Fruit fly (Drosophila melanogaster) whole organism, embryonic: ENCODE results near the gene Vps37B.

ENCODE experiments used
- CG10147 ChIP-seq: fragments of 200-800 bp; sonication (Bioruptor generic); optimal IDR thresholded peaks from 2 replicates; lab custom pipeline; 2019; ENCODE audit warnings: missing biosample characterization, mild to moderate bottlenecking, missing genetic modification characterization, moderate library complexity
- CG10267 ChIP-seq: fragments of 200-800 bp; sonication (Bioruptor generic); optimal IDR thresholded peaks from 2 replicates; lab custom pipeline; 2018; ENCODE audit warnings: missing biosample characterization, mild to moderate bottlenecking, missing genetic modification characterization, moderate library complexity
- CG10321 ChIP-seq: fragments of 200-800 bp; sonication (Bioruptor generic); IDR thresholded peaks from 2 replicates; pipeline ENCODE4 v1.3.6; 2022; ENCODE audit warnings: missing biosample characterization, missing genetic modification characterization
- CG11695 ChIP-seq: fragments of 200-800 bp; sonication (Bioruptor generic); IDR thresholded peaks from 3 replicates; pipeline ENCODE4 v1.3.6; 2022; ENCODE audit warnings: missing biosample characterization, missing genetic modification characterization
- CG1233 ChIP-seq: fragments of 200-800 bp; sonication (Bioruptor generic); optimal IDR thresholded peaks from 4 replicates; lab custom pipeline; 2018; ENCODE audit warnings: missing biosample characterization, mild to moderate bottlenecking, missing genetic modification characterization
- CG13424 ChIP-seq: fragments of 200-800 bp; sonication (Bioruptor generic); optimal IDR thresholded peaks from 2 replicates; lab custom pipeline; 2019; ENCODE audit warnings: missing biosample characterization, mild to moderate bottlenecking, missing genetic modification characterization, moderate library complexity
- CG14014 ChIP-seq: fragments of 200-800 bp; sonication (Bioruptor generic); IDR thresholded peaks from 2 replicates; pipeline ENCODE4 v1.3.6; 2022; ENCODE audit warnings: missing biosample characterization, missing genetic modification characterization
- CG15011 ChIP-seq: fragments of 200-800 bp; sonication (Bioruptor generic); optimal IDR thresholded peaks from 3 replicates; lab custom pipeline; 2018; ENCODE audit warnings: missing biosample characterization, mild to moderate bottlenecking, missing genetic modification characterization
- CG15269 ChIP-seq: fragments of 200-800 bp; sonication (Bioruptor generic); optimal IDR thresholded peaks from 2 replicates; lab custom pipeline; 2018; ENCODE audit warnings: missing biosample characterization, mild to moderate bottlenecking, missing genetic modification characterization, moderate library complexity
- CG15514 ChIP-seq: fragments of 200-800 bp; sonication (Bioruptor generic); optimal IDR thresholded peaks from 3 replicates; lab custom pipeline; 2017; ENCODE audit warnings: missing biosample characterization, missing genetic modification characterization, mild to moderate bottlenecking, moderate library complexity, missing genetic modification reagents
- CG15696 ChIP-seq: fragments of 200-800 bp; sonication (Bioruptor generic); optimal IDR thresholded peaks from 2 replicates; lab custom pipeline; 2019; ENCODE audit warnings: missing biosample characterization, mild to moderate bottlenecking, missing genetic modification characterization, moderate library complexity
- CG17359 ChIP-seq: fragments of 200-800 bp; sonication (Bioruptor generic); optimal IDR thresholded peaks from 3 replicates; lab custom pipeline; 2018; ENCODE audit warnings: missing biosample characterization, mild to moderate bottlenecking, missing genetic modification characterization, moderate library complexity
- CG17912 ChIP-seq: fragments of 200-800 bp; sonication (Bioruptor generic); optimal IDR thresholded peaks from 2 replicates; lab custom pipeline; 2018; ENCODE audit warnings: missing biosample characterization, mild to moderate bottlenecking, missing genetic modification characterization
- CG18262 ChIP-seq: fragments of 200-800 bp; optimal IDR thresholded peaks from 3 replicates; lab custom pipeline; 2019; ENCODE audit warnings: missing biosample characterization, mild to moderate bottlenecking, missing genetic modification characterization, moderate library complexity
- CG18476 ChIP-seq: fragments of 200-800 bp; sonication (Bioruptor generic); optimal IDR thresholded peaks from 2 replicates; lab custom pipeline; 2016; ENCODE audit warnings: missing biosample characterization, mild to moderate bottlenecking, missing genetic modification characterization
- CG2116 ChIP-seq: fragments of 200-800 bp; sonication (Bioruptor generic); optimal IDR thresholded peaks from 3 replicates; lab custom pipeline; 2018; ENCODE audit warnings: missing biosample characterization, mild to moderate bottlenecking, missing genetic modification characterization
- CG2199 ChIP-seq: fragments of 200-800 bp; sonication (Bioruptor generic); IDR thresholded peaks from 3 replicates; pipeline ENCODE4 v1.3.6; 2022; ENCODE audit warnings: missing biosample characterization, missing genetic modification characterization
- CG42726 ChIP-seq: fragments of 200-800 bp; sonication (Bioruptor generic); IDR thresholded peaks from 2 replicates; pipeline ENCODE4 v1.3.6; 2022; ENCODE audit warnings: missing biosample characterization, missing genetic modification characterization; ENCODE audit not compliant: partially characterized antibody
- CG6683 ChIP-seq: fragments of 200-800 bp; sonication (Bioruptor generic); optimal IDR thresholded peaks from 2 replicates; lab custom pipeline; 2017; ENCODE audit warnings: missing biosample characterization, mild to moderate bottlenecking, missing genetic modification characterization, missing genetic modification reagents
- CG8089 ChIP-seq: fragments of 200-800 bp; sonication (Bioruptor generic); optimal IDR thresholded peaks from 3 replicates; lab custom pipeline; 2016; ENCODE audit warnings: missing biosample characterization, missing genetic modification characterization
- CG9797 ChIP-seq: fragments of 200-800 bp; sonication (Bioruptor generic); optimal IDR thresholded peaks from 3 replicates; lab custom pipeline; 2018; ENCODE audit warnings: missing biosample characterization, mild to moderate bottlenecking, missing genetic modification characterization
- CoRest ChIP-seq: fragments of 200-800 bp; sonication (Bioruptor generic); optimal IDR thresholded peaks from 3 replicates; lab custom pipeline; 2018; ENCODE audit warnings: missing biosample characterization, mild to moderate bottlenecking, missing genetic modification characterization, moderate library complexity
- Dbx ChIP-seq: fragments of 200-800 bp; sonication (Bioruptor generic); IDR thresholded peaks from 3 replicates; pipeline ENCODE4 v1.3.6; 2022; ENCODE audit warnings: missing biosample characterization, missing genetic modification characterization
- Dp ChIP-seq: fragments of 200-800 bp; sonication (Bioruptor generic); optimal IDR thresholded peaks from 2 replicates; lab custom pipeline; 2018; ENCODE audit warnings: missing biosample characterization, mild to moderate bottlenecking, missing genetic modification characterization, moderate library complexity
- Dref ChIP-seq: fragments of 200-800 bp; sonication (Bioruptor generic); IDR thresholded peaks from 2 replicates; pipeline ENCODE4 v1.3.6; 2022; ENCODE audit warnings: missing biosample characterization, missing genetic modification characterization
- Gug ChIP-seq: fragments of 200-800 bp; sonication (Bioruptor generic); IDR thresholded peaks from 4 replicates; pipeline ENCODE4 v1.3.6; 2022; ENCODE audit warnings: missing biosample characterization, missing genetic modification characterization
- Hr39 ChIP-seq: fragments of >200 bp; optimal IDR thresholded peaks from 2 replicates; lab custom pipeline; 2017
- Jarid2 ChIP-seq: fragments of 200-800 bp; sonication (Bioruptor generic); optimal IDR thresholded peaks from 3 replicates; lab custom pipeline; 2017; ENCODE audit warnings: mild to moderate bottlenecking, missing biosample characterization, missing genetic modification reagents, missing genetic modification characterization
- Mrtf ChIP-seq: fragments of 200-800 bp; sonication (Bioruptor generic); IDR thresholded peaks from 3 replicates; pipeline ENCODE4 v1.3.6; 2022; ENCODE audit warnings: missing biosample characterization, missing genetic modification characterization
- Xrp1 ChIP-seq: fragments of 200-800 bp; sonication (Bioruptor generic); IDR thresholded peaks from 2 replicates; pipeline ENCODE4 v1.3.6; 2022; ENCODE audit warnings: missing biosample characterization, missing genetic modification characterization
- aop ChIP-seq: fragments of 200-800 bp; sonication (Bioruptor generic); IDR thresholded peaks from 2 replicates; pipeline ENCODE4 v1.3.6; 2022; ENCODE audit warnings: missing biosample characterization, missing genetic modification characterization
- ato ChIP-seq: fragments of 200-800 bp; sonication (Bioruptor generic); IDR thresholded peaks from 2 replicates; pipeline ENCODE4 v1.3.6; 2022; ENCODE audit warnings: missing biosample characterization, missing genetic modification characterization; ENCODE audit not compliant: partially characterized antibody
- bab2 ChIP-seq: fragments of 200-800 bp; sonication (Bioruptor generic); optimal IDR thresholded peaks from 2 replicates; lab custom pipeline; 2016; ENCODE audit warnings: missing biosample characterization, missing genetic modification characterization
- bigmax ChIP-seq: fragments of 200-800 bp; sonication (Bioruptor generic); optimal IDR thresholded peaks from 2 replicates; lab custom pipeline; 2018; ENCODE audit warnings: missing biosample characterization, mild to moderate bottlenecking, missing genetic modification characterization
- bowl ChIP-seq: fragments of 200-800 bp; sonication (Bioruptor generic); IDR thresholded peaks from 2 replicates; pipeline ENCODE4 v1.3.6; 2022; ENCODE audit warnings: missing biosample characterization, missing genetic modification characterization
- chif ChIP-seq, 2 experiments: fragments of 200-800 bp; sonication (Bioruptor generic); optimal IDR thresholded peaks; 3 replicates each; lab custom pipeline; 2016; ENCODE audit warnings: missing biosample characterization in 2 of 2, missing genetic modification characterization in 2 of 2
- corto ChIP-seq: fragments of 200-800 bp; sonication (Bioruptor generic); optimal IDR thresholded peaks from 2 replicates; lab custom pipeline; 2016; ENCODE audit warnings: missing biosample characterization, mild to moderate bottlenecking, missing genetic modification characterization, moderate library complexity
- dmrt99B ChIP-seq: fragments of 200-800 bp; sonication (Bioruptor generic); optimal IDR thresholded peaks from 2 replicates; lab custom pipeline; 2018; ENCODE audit warnings: missing biosample characterization, mild to moderate bottlenecking, missing genetic modification characterization, moderate library complexity
- ftz-f1 ChIP-seq: fragments of 200-800 bp; sonication (Bioruptor generic); optimal IDR thresholded peaks from 2 replicates; lab custom pipeline; 2016; ENCODE audit warnings: missing biosample characterization, missing genetic modification characterization
- gcm ChIP-seq: fragments of 200-800 bp; sonication (Bioruptor generic); optimal IDR thresholded peaks from 2 replicates; lab custom pipeline; 2019; ENCODE audit warnings: missing biosample characterization, mild to moderate bottlenecking, missing genetic modification characterization, moderate library complexity
- gsb ChIP-seq: fragments of 200-800 bp; sonication (Bioruptor generic); IDR thresholded peaks from 2 replicates; pipeline ENCODE4 v1.3.6; 2022; ENCODE audit warnings: missing biosample characterization, missing genetic modification characterization
- jigr1 ChIP-seq: fragments of 200-800 bp; sonication (Bioruptor generic); IDR thresholded peaks from 3 replicates; pipeline ENCODE4 v1.3.6; 2022; ENCODE audit warnings: missing biosample characterization, missing genetic modification characterization
- nerfin-1 ChIP-seq: fragments of 200-800 bp; sonication (Bioruptor generic); optimal IDR thresholded peaks from 3 replicates; lab custom pipeline; 2019; ENCODE audit warnings: missing biosample characterization, mild to moderate bottlenecking, missing genetic modification characterization, moderate library complexity
- pfk ChIP-seq: fragments of 200-800 bp; sonication (Bioruptor generic); optimal IDR thresholded peaks from 2 replicates; lab custom pipeline; 2018; ENCODE audit warnings: missing biosample characterization, mild to moderate bottlenecking, missing genetic modification characterization, moderate library complexity
- ssp ChIP-seq: fragments of 200-800 bp; sonication (Bioruptor generic); IDR thresholded peaks from 2 replicates; pipeline ENCODE4 v1.3.6; 2022; ENCODE audit warnings: missing biosample characterization, missing genetic modification characterization
- trem ChIP-seq: fragments of 200-800 bp; optimal IDR thresholded peaks from 3 replicates; lab custom pipeline; 2019; ENCODE audit warnings: missing biosample characterization, mild to moderate bottlenecking, missing genetic modification characterization, moderate library complexity
- tup ChIP-seq: fragments of 200-800 bp; sonication (Bioruptor generic); optimal IDR thresholded peaks from 2 replicates; lab custom pipeline; 2016; ENCODE audit warnings: missing biosample characterization, mild to moderate bottlenecking, missing genetic modification characterization, moderate library complexity
- vfl ChIP-seq: fragments of 200-800 bp; sonication (Bioruptor generic); optimal IDR thresholded peaks from 2 replicates; lab custom pipeline; 2016; ENCODE audit warnings: missing biosample characterization, missing genetic modification characterization
- wdn ChIP-seq: fragments of 200-800 bp; sonication (Bioruptor generic); IDR thresholded peaks from 2 replicates; pipeline ENCODE4 v1.3.6; 2022; ENCODE audit warnings: missing biosample characterization, missing genetic modification characterization
- yki ChIP-seq: fragments of >200 bp; optimal IDR thresholded peaks from 3 replicates; lab custom pipeline; 2018

The Vps37B gene

dm6 chr3R:5256462-5257146, 30.6 kb downstream of the Vps37B start, which contains the start of the genes Enoph and Hph (continued):
- no peak for TF ChIP-seq pfk (GFP tag; lab: Kevin White, UChicago)
- TF ChIP-seq CG13424 (tag; lab: Kevin White, UChicago): peak; percentile 71
- peak; percentile 24 for TF ChIP-seq CG18476
- TF ChIP-seq CG17359 (tag; lab: Kevin White, UChicago): peak; percentile 58
- peak; percentile 67 for TF ChIP-seq CG18262 (tag; lab: Kevin White, UChicago)
- peak; percentile 57 for TF ChIP-seq CG15696 (tag; lab: Kevin White, UChicago)
- peak; percentile 13 for TF ChIP-seq nerfin-1
- peak; percentile 83 for TF ChIP-seq CoRest
- no peak for TF ChIP-seq Hr39
- peak; percentile 67 for TF ChIP-seq CG15269 (tag; lab: Kevin White, UChicago)
- TF ChIP-seq CG15011: no peak
- no peak for TF ChIP-seq tup (GFP tag; lab: Kevin White, UChicago)
- TF ChIP-seq bab2 (GFP tag; lab: Kevin White, UChicago): peak; percentile 35
- TF ChIP-seq vfl (GFP tag; lab: Kevin White, UChicago): peak; percentile 13
- TF ChIP-seq CG11695 (GFP tag; lab: Robert Waterston, UW): 0 out of 3 replicates have a peak, but pooled peaks have one; percentile 42
- no peak for TF ChIP-seq bowl
- no peak for TF ChIP-seq CG14014 (GFP tag; lab: Robert Waterston, UW)
- no peak for TF ChIP-seq bigmax (GFP tag; lab: Kevin White, UChicago)
- TF ChIP-seq Dbx (GFP tag; lab: Robert Waterston, UW): peak; percentile 78
- no peak for TF ChIP-seq CG8089 (GFP tag; lab: Kevin White, UChicago)
- TF ChIP-seq Dp (GFP tag; lab: Kevin White, UChicago): peak; percentile 48
- no peak for TF ChIP-seq ftz-f1 (GFP tag; lab: Kevin White, UChicago)
- no peak for TF ChIP-seq yki (lab: Kevin White, UChicago)
- TF ChIP-seq Xrp1: peak; percentile 46; the same call in 1 of the 2 replicates
- TF ChIP-seq CG9797 (GFP tag; lab: Kevin White, UChicago): peak; percentile 35
- TF ChIP-seq ssp (GFP tag; lab: Robert Waterston, UW): peak; percentile 86
- TF ChIP-seq CG1233: peak; percentile 38
- no peak for TF ChIP-seq CG2199 (GFP tag; lab: Robert Waterston, UW)
- peak; percentile 79 for TF ChIP-seq CG10147 (GFP tag; lab: Kevin White, UChicago)
- TF ChIP-seq chif (GFP tag; optimal IDR thresholded peaks at IDR 0.05; lab: Kevin White, UChicago): peak; percentile 17 to 43
- TF ChIP-seq Gug: peak; percentile 52; the same call in 1 of the 4 replicates
- peak; percentile 94 for TF ChIP-seq CG15514 (GFP tag; lab: Kevin White, UChicago)
- TF ChIP-seq gcm (GFP tag; lab: Kevin White, UChicago): peak; percentile 41
- peak; percentile 27 for TF ChIP-seq Jarid2 (GFP tag; lab: Kevin White, UChicago)
- peak; percentile 71 for TF ChIP-seq trem (tag; lab: Kevin White, UChicago)
- no peak for TF ChIP-seq CG10321
- TF ChIP-seq Dref (GFP tag; lab: Robert Waterston, UW): peak; percentile 88
- TF ChIP-seq jigr1: no peak
- no peak for TF ChIP-seq aop
- TF ChIP-seq CG2116 (GFP tag; lab: Kevin White, UChicago): peak; percentile 69
- no peak for TF ChIP-seq CG17912
- no peak for TF ChIP-seq CG6683
- peak; percentile 70 for TF ChIP-seq corto
- TF ChIP-seq CG42726 (GFP tag; lab: Robert Waterston, UW): 0 out of 2 replicates have a peak, but pooled peaks have one; percentile 41
- TF ChIP-seq gsb (GFP tag; lab: Robert Waterston, UW): no peak
- peak; percentile 61 for TF ChIP-seq dmrt99B (tag; lab: Kevin White, UChicago)
- TF ChIP-seq wdn (GFP tag; lab: Robert Waterston, UW): peak; percentile 29; the same call in 1 of the 2 replicates
- TF ChIP-seq ato (GFP tag; lab: Robert Waterston, UW): peak; percentile 66
- 0 out of 3 replicates have a peak, but pooled peaks have one; percentile 28 for TF ChIP-seq Mrtf (GFP tag; lab: Robert Waterston, UW)
- TF ChIP-seq CG10267 (tag; lab: Kevin White, UChicago): peak; percentile 90
